Worm (Caenorhabditis elegans) whole organism, dauer: ENCODE results near the gene toca-2.

ENCODE experiments used
- unc-62 ChIP-seq: sonication (generic microtip); optimal IDR thresholded peaks from 2 replicates; lab custom pipeline; 2017; ENCODE audit warnings: missing biosample characterization, missing genetic modification reagents, missing genetic modification characterization

Gene toca-2

ce11 chrIII:13768074-13768662, 12.5 kb downstream of the toca-2 start, which contains the start of gene rml-1:
TSS of gene rml-1 (minus strand) at chrIII:13768092.
- TF ChIP-seq unc-62 (GFP tag; lab: Kevin White, UChicago): no peak

- no peak for TF ChIP-seq unc-62 (GFP tag; lab: Kevin White, UChicago)
These were observed 14.3 kb downstream of the toca-2 start for ce11 chrIII:13770017-13770416.

- no peak for TF ChIP-seq unc-62 (GFP tag; lab: Kevin White, UChicago)
These were observed 15.4 kb downstream of the toca-2 start, which contains the start of the genes cyk-4 and pdr-1 for ce11 chrIII:13771145-13771544. TSS of gene cyk-4 (minus strand) at chrIII:13771224. TSS of gene pdr-1 (plus strand) at chrIII:13771513.

ce11 chrIII:13772876-13773275, 17.2 kb downstream of the toca-2 start, which contains the start of gene mdt-29:
TSS of gene mdt-29 (plus strand) at chrIII:13773176.
- TF ChIP-seq unc-62 (GFP tag; lab: Kevin White, UChicago): no peak

ce11 chrIII:13778816-13779215, 23.1 kb downstream of the toca-2 start:
- TF ChIP-seq unc-62 (GFP tag; lab: Kevin White, UChicago): no peak

- no peak for TF ChIP-seq unc-62 (GFP tag; lab: Kevin White, UChicago)
These were observed 23.8 kb downstream of the toca-2 start for ce11 chrIII:13779360-13780093.

DNA sequence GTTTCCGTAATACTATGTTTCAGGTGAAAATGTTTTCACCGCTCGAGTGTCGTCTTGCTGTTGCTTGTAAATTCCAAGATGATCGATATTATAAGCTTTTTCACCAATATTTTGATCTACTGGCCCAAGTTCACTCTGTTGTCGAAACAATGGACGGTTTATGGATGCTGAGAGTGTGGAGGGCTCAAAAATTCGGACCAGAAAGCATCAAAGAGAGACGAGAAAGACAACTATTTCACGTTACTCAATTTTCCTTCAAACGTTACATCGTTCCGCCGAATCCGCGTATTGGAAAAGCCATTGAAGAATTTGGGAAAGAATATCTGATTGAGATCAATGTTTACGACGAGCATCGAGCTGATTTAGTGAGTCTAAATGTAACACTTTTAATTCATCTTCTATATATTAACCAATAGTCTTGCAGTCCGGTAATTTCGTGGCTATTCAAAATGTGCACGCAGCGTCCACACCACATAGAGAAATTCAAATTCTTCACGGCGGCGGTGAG, 24.6 kb downstream of the toca-2 start, which contains the start of gene pot-3:
TSS of gene pot-3 (plus strand) at position 17 of the 508 bp plus-strand sequence.
- no peak for TF ChIP-seq unc-62 (GFP tag; lab: Kevin White, UChicago)
